Fruit fly (Drosophila melanogaster) whole organism, embryonic: ENCODE measurements around the gene CG11920.

Experiments used
- Atf3 ChIP-seq: fragments of 200-800 bp; sonication (Bioruptor generic); optimal IDR thresholded peaks from 3 replicates; lab custom pipeline; 2016; ENCODE audit warnings: missing biosample characterization, missing genetic modification characterization
- Bgb ChIP-seq: fragments of 200-800 bp; sonication (Bioruptor generic); IDR thresholded peaks from 2 replicates; pipeline ENCODE4 v1.3.6; 2022; ENCODE audit warnings: missing biosample characterization, missing genetic modification characterization; ENCODE audit not compliant: partially characterized antibody
- CG10565 ChIP-seq: fragments of 200-800 bp; sonication (Bioruptor generic); optimal IDR thresholded peaks from 3 replicates; lab custom pipeline; 2016; ENCODE audit warnings: missing biosample characterization, mild to moderate bottlenecking, missing genetic modification characterization
- CG10654 ChIP-seq: fragments of 200-800 bp; sonication (Bioruptor generic); optimal IDR thresholded peaks from 2 replicates; lab custom pipeline; 2016; ENCODE audit warnings: missing biosample characterization, missing genetic modification characterization
- CG12942 ChIP-seq: fragments of 200-800 bp; sonication (Bioruptor generic); optimal IDR thresholded peaks from 3 replicates; lab custom pipeline; 2016; ENCODE audit warnings: missing biosample characterization, missing genetic modification characterization
- CG17361 ChIP-seq: fragments of 200-800 bp; sonication (Bioruptor generic); IDR thresholded peaks from 3 replicates; pipeline ENCODE4 v1.3.6; 2022; ENCODE audit warnings: missing biosample characterization, missing genetic modification characterization
- CG2678 ChIP-seq: fragments of 200-800 bp; sonication (Bioruptor generic); optimal IDR thresholded peaks from 3 replicates; lab custom pipeline; 2019; ENCODE audit warnings: missing biosample characterization, mild to moderate bottlenecking, missing genetic modification characterization, moderate library complexity
- CG31365 ChIP-seq: fragments of 200-800 bp; sonication (Bioruptor generic); optimal IDR thresholded peaks from 2 replicates; lab custom pipeline; 2018; ENCODE audit warnings: missing biosample characterization, mild to moderate bottlenecking, missing genetic modification characterization
- CG32772 ChIP-seq: fragments of 200-800 bp; sonication (Bioruptor generic); IDR thresholded peaks from 2 replicates; pipeline ENCODE4 v1.3.6; 2022; ENCODE audit warnings: missing biosample characterization, missing genetic modification characterization
- CG3281 ChIP-seq: fragments of 200-800 bp; sonication (Bioruptor generic); optimal IDR thresholded peaks from 3 replicates; lab custom pipeline; 2017; ENCODE audit warnings: missing biosample characterization, mild to moderate bottlenecking, missing genetic modification characterization
- CG42726 ChIP-seq: fragments of 200-800 bp; sonication (Bioruptor generic); IDR thresholded peaks from 2 replicates; pipeline ENCODE4 v1.3.6; 2022; ENCODE audit warnings: missing biosample characterization, missing genetic modification characterization; ENCODE audit not compliant: partially characterized antibody
- CG6175 ChIP-seq: fragments of 200-800 bp; sonication (Bioruptor generic); IDR thresholded peaks from 3 replicates; pipeline ENCODE4 v1.3.6; 2022; ENCODE audit warnings: missing biosample characterization, missing genetic modification characterization
- CG6654 ChIP-seq: fragments of 200-800 bp; sonication (Bioruptor generic); optimal IDR thresholded peaks from 2 replicates; lab custom pipeline; 2017; ENCODE audit warnings: missing biosample characterization, mild to moderate bottlenecking, missing genetic modification characterization
- CG6683 ChIP-seq: fragments of 200-800 bp; sonication (Bioruptor generic); optimal IDR thresholded peaks from 2 replicates; lab custom pipeline; 2017; ENCODE audit warnings: missing biosample characterization, mild to moderate bottlenecking, missing genetic modification characterization, missing genetic modification reagents
- CG7372 ChIP-seq: fragments of 200-800 bp; sonication (Bioruptor generic); IDR thresholded peaks from 2 replicates; pipeline ENCODE4 v1.3.6; 2022; ENCODE audit warnings: missing biosample characterization, missing genetic modification characterization
- CG7987 ChIP-seq: fragments of 200-800 bp; sonication (Bioruptor generic); optimal IDR thresholded peaks from 2 replicates; lab custom pipeline; 2018; ENCODE audit warnings: missing biosample characterization, mild to moderate bottlenecking, missing genetic modification characterization, moderate library complexity
- CG9215 ChIP-seq: fragments of 200-800 bp; sonication (Bioruptor generic); IDR thresholded peaks from 2 replicates; pipeline ENCODE4 v1.3.6; 2022; ENCODE audit warnings: missing biosample characterization, missing genetic modification characterization
- CG9437 ChIP-seq: fragments of 200-800 bp; sonication (Bioruptor generic); optimal IDR thresholded peaks from 2 replicates; lab custom pipeline; 2018; ENCODE audit warnings: missing biosample characterization, mild to moderate bottlenecking, missing genetic modification characterization
- CHES-1-like ChIP-seq: fragments of 200-800 bp; sonication (Bioruptor generic); optimal IDR thresholded peaks from 2 replicates; lab custom pipeline; 2016; ENCODE audit warnings: missing biosample characterization, missing genetic modification characterization
- CrebB ChIP-seq: fragments of 200-800 bp; sonication (Bioruptor generic); optimal IDR thresholded peaks from 3 replicates; lab custom pipeline; 2018; ENCODE audit warnings: missing biosample characterization, mild to moderate bottlenecking, missing genetic modification characterization
- Deaf1 ChIP-seq: fragments of 200-800 bp; optimal IDR thresholded peaks from 3 replicates; lab custom pipeline; 2019; ENCODE audit warnings: missing biosample characterization, mild to moderate bottlenecking, missing genetic modification characterization, moderate library complexity
- Dek ChIP-seq: fragments of 200-800 bp; sonication (Bioruptor generic); optimal IDR thresholded peaks from 3 replicates; lab custom pipeline; 2019; ENCODE audit warnings: missing biosample characterization, mild to moderate bottlenecking, missing genetic modification characterization, moderate library complexity
- Drgx ChIP-seq: fragments of 200-800 bp; sonication (Bioruptor generic); IDR thresholded peaks from 2 replicates; pipeline ENCODE4 v1.3.6; 2022; ENCODE audit warnings: missing biosample characterization, missing genetic modification characterization
- ERR ChIP-seq: fragments of 200-800 bp; sonication (Bioruptor generic); optimal IDR thresholded peaks from 2 replicates; lab custom pipeline; 2016; ENCODE audit warnings: missing biosample characterization, missing genetic modification characterization
- H15 ChIP-seq: fragments of 200-800 bp; sonication (Bioruptor generic); IDR thresholded peaks from 3 replicates; pipeline ENCODE4 v1.3.6; 2022; ENCODE audit warnings: missing biosample characterization, missing genetic modification characterization
- Hmr ChIP-seq: fragments of 200-800 bp; sonication (Bioruptor generic); optimal IDR thresholded peaks from 3 replicates; lab custom pipeline; 2017; ENCODE audit warnings: mild to moderate bottlenecking, missing biosample characterization, missing genetic modification reagents, missing genetic modification characterization
- Hmx ChIP-seq: fragments of 200-800 bp; sonication (Bioruptor generic); optimal IDR thresholded peaks from 2 replicates; lab custom pipeline; 2016; ENCODE audit warnings: missing biosample characterization, missing genetic modification characterization
- Poxn ChIP-seq: fragments of 200-800 bp; sonication (Bioruptor generic); IDR thresholded peaks from 2 replicates; pipeline ENCODE4 v1.3.6; 2022; ENCODE audit warnings: missing biosample characterization, missing genetic modification characterization
- ac ChIP-seq: fragments of 200-800 bp; sonication (Bioruptor generic); optimal IDR thresholded peaks from 3 replicates; lab custom pipeline; 2017; ENCODE audit warnings: missing biosample characterization, mild to moderate bottlenecking, missing genetic modification characterization
- bbx ChIP-seq: fragments of 200-800 bp; sonication (Bioruptor generic); IDR thresholded peaks from 2 replicates; pipeline ENCODE4 v1.3.6; 2022; ENCODE audit warnings: missing biosample characterization, missing genetic modification characterization; ENCODE audit not compliant: partially characterized antibody
- br ChIP-seq: fragments of >200 bp; optimal IDR thresholded peaks from 2 replicates; lab custom pipeline; 2017
- eyg ChIP-seq: fragments of 200-800 bp; sonication (Bioruptor generic); optimal IDR thresholded peaks from 3 replicates; lab custom pipeline; 2016; ENCODE audit warnings: missing biosample characterization, missing genetic modification characterization
- gcm2 ChIP-seq: fragments of 200-800 bp; sonication (Bioruptor generic); optimal IDR thresholded peaks from 2 replicates; lab custom pipeline; 2016; ENCODE audit warnings: missing biosample characterization, missing genetic modification characterization
- grau ChIP-seq: fragments of 200-800 bp; optimal IDR thresholded peaks from 3 replicates; lab custom pipeline; 2019; ENCODE audit warnings: missing biosample characterization, mild to moderate bottlenecking, missing genetic modification characterization, moderate library complexity
- grn ChIP-seq: fragments of 200-800 bp; sonication (Bioruptor generic); optimal IDR thresholded peaks from 3 replicates; lab custom pipeline; 2017; ENCODE audit warnings: missing biosample characterization, missing genetic modification characterization
- hb ChIP-seq: fragments of 200-800 bp; sonication (Bioruptor generic); IDR thresholded peaks from 3 replicates; pipeline ENCODE4 v1.3.6; 2022; ENCODE audit warnings: missing biosample characterization, missing genetic modification characterization; ENCODE audit not compliant: partially characterized antibody
- kah ChIP-seq: fragments of 200-800 bp; sonication (Bioruptor generic); optimal IDR thresholded peaks from 2 replicates; lab custom pipeline; 2018; ENCODE audit warnings: missing biosample characterization, mild to moderate bottlenecking, missing genetic modification characterization
- lilli ChIP-seq: fragments of 200-800 bp; sonication (Bioruptor generic); optimal IDR thresholded peaks from 3 replicates; lab custom pipeline; 2016; ENCODE audit warnings: missing biosample characterization, missing genetic modification characterization
- lola ChIP-seq, 3 experiments: fragments of >200 bp in 2 of 3; fragments of 200-800 bp in 1 of 3; sonication (Bioruptor generic) in 1 of 3; optimal IDR thresholded peaks; 2 replicates each; lab custom pipeline; 2017 to 2019; ENCODE audit warnings: missing biosample characterization in 3 of 3, missing genetic modification characterization in 3 of 3, mild to moderate bottlenecking in 1 of 3, moderate library complexity in 1 of 3
- mam ChIP-seq: fragments of 200-800 bp; sonication (Bioruptor generic); optimal IDR thresholded peaks from 3 replicates; lab custom pipeline; 2016; ENCODE audit warnings: missing biosample characterization, missing genetic modification characterization
- pho ChIP-seq: fragments of 200-800 bp; sonication (Bioruptor generic); optimal IDR thresholded peaks from 2 replicates; lab custom pipeline; 2016; ENCODE audit warnings: missing biosample characterization, missing genetic modification characterization
- repo ChIP-seq: fragments of 200-800 bp; sonication (Bioruptor generic); optimal IDR thresholded peaks from 2 replicates; lab custom pipeline; 2016; ENCODE audit warnings: missing biosample characterization, missing genetic modification characterization
- sim ChIP-seq: fragments of 200-800 bp; sonication (Bioruptor generic); IDR thresholded peaks from 2 replicates; pipeline ENCODE4 v1.3.6; 2022; ENCODE audit warnings: missing biosample characterization, missing genetic modification characterization
- sisA ChIP-seq: fragments of 200-800 bp; sonication (Bioruptor generic); IDR thresholded peaks from 2 replicates; pipeline ENCODE4 v1.3.6; 2022; ENCODE audit warnings: missing biosample characterization, missing genetic modification characterization
- sqz ChIP-seq: fragments of 200-800 bp; sonication (Bioruptor generic); optimal IDR thresholded peaks from 3 replicates; lab custom pipeline; 2018; ENCODE audit warnings: missing biosample characterization, mild to moderate bottlenecking, missing genetic modification characterization
- ssp ChIP-seq: fragments of 200-800 bp; sonication (Bioruptor generic); IDR thresholded peaks from 2 replicates; pipeline ENCODE4 v1.3.6; 2022; ENCODE audit warnings: missing biosample characterization, missing genetic modification characterization
- tgo ChIP-seq: fragments of 200-800 bp; sonication (Bioruptor generic); IDR thresholded peaks from 3 replicates; pipeline ENCODE4 v1.3.6; 2022; ENCODE audit warnings: missing biosample characterization, missing genetic modification characterization
- tio ChIP-seq: fragments of 200-800 bp; sonication (Bioruptor generic); optimal IDR thresholded peaks from 2 replicates; lab custom pipeline; 2017; ENCODE audit warnings: missing biosample characterization, missing genetic modification characterization, inconsistent platforms
- tna ChIP-seq: fragments of 200-800 bp; sonication (Bioruptor generic); IDR thresholded peaks from 2 replicates; pipeline ENCODE4 v1.3.6; 2022; ENCODE audit warnings: missing biosample characterization, missing genetic modification characterization; ENCODE audit not compliant: partially characterized antibody
- tup ChIP-seq: fragments of 200-800 bp; sonication (Bioruptor generic); optimal IDR thresholded peaks from 2 replicates; lab custom pipeline; 2016; ENCODE audit warnings: missing biosample characterization, mild to moderate bottlenecking, missing genetic modification characterization, moderate library complexity
- usp ChIP-seq: fragments of >200 bp; optimal IDR thresholded peaks from 2 replicates; lab custom pipeline; 2017; ENCODE audit warnings: missing biosample characterization, missing genetic modification characterization
- zf30C ChIP-seq: fragments of 200-800 bp; sonication (Bioruptor generic); optimal IDR thresholded peaks from 3 replicates; lab custom pipeline; 2018; ENCODE audit warnings: missing biosample characterization, mild to moderate bottlenecking, missing genetic modification characterization

Gene CG11920

DNA sequence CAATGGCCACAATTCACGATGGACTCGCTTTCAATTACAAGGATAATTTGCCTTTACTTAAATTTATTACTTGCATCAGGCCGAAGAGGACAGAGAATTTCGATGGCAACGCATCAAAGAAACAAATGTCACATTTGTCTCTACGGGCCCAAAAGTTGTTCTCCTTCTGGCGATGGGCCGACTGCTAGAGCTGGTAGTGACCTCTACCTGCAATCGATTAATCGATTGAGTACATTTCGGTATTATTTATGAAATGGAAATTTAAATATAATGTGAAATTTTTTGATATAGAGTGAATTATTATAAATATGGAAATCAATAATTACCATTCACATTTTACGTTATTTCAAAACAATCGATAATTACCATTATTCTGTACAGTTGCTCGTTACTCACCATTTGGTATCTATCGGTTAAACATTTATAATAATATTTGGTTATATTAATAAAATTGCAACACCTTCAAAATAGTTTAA lies 48.1 kb downstream of the CG11920 start, which contains the start of the genes CG31510 and TTLL5 (continued):
- no peak for TF ChIP-seq Atf3
- no peak for TF ChIP-seq pho (GFP tag; lab: Kevin White, UChicago)
- no peak for TF ChIP-seq sqz (GFP tag; lab: Kevin White, UChicago)
- peak; percentile 60 for TF ChIP-seq bbx
- TF ChIP-seq Deaf1 (tag; lab: Kevin White, UChicago), result no peak
- no peak for TF ChIP-seq CG3281 (GFP tag; lab: Kevin White, UChicago)
- no peak for TF ChIP-seq Dek (tag; lab: Kevin White, UChicago)
- TF ChIP-seq Hmr, result no peak
- TF ChIP-seq hb (GFP tag; lab: Robert Waterston, UW), result no peak; the same call in none of the 3 replicates
- no peak for TF ChIP-seq CG2678 (tag; lab: Kevin White, UChicago)
- TF ChIP-seq ERR (GFP tag; lab: Kevin White, UChicago), result no peak
- no peak for TF ChIP-seq usp (GFP tag; lab: Kevin White, UChicago)
- no peak for TF ChIP-seq eyg
- peak; percentile 15; the same call in 1 of the 2 replicates for TF ChIP-seq tna (GFP tag; lab: Robert Waterston, UW)
- no peak for TF ChIP-seq CG10654
- no peak for TF ChIP-seq CG10565 (GFP tag; lab: Kevin White, UChicago)
- TF ChIP-seq CG7372 (GFP tag; lab: Robert Waterston, UW), result no peak
- no peak for TF ChIP-seq kah
- peak; percentile 27 for TF ChIP-seq mam (GFP tag; lab: Kevin White, UChicago)
- no peak for TF ChIP-seq Drgx (GFP tag; lab: Robert Waterston, UW)
- no peak for TF ChIP-seq CG9437
- peak; percentile 48; the same call in 1 of the 2 replicates for TF ChIP-seq CG42726 (GFP tag; lab: Robert Waterston, UW)
- TF ChIP-seq br (lab: Kevin White, UChicago), result no peak
- no peak for TF ChIP-seq zf30C (GFP tag; lab: Kevin White, UChicago)
- TF ChIP-seq sisA, result no peak
- peak; percentile 9 for TF ChIP-seq CrebB (tag; lab: Kevin White, UChicago)
- TF ChIP-seq CG12942, result no peak
- TF ChIP-seq sim (GFP tag; lab: Robert Waterston, UW), result no peak
- TF ChIP-seq grau (tag; lab: Kevin White, UChicago), result no peak
- TF ChIP-seq ac (GFP tag; lab: Kevin White, UChicago), result no peak
- TF ChIP-seq Poxn (GFP tag; lab: Robert Waterston, UW), result no peak
- no peak for TF ChIP-seq CG7987 (GFP tag; lab: Kevin White, UChicago)
- TF ChIP-seq CG6683 (GFP tag; lab: Kevin White, UChicago), result no peak
- TF ChIP-seq CG9215 (GFP tag; lab: Robert Waterston, UW), result no peak
- TF ChIP-seq tup (GFP tag; lab: Kevin White, UChicago), result no peak
- no peak for TF ChIP-seq repo (GFP tag; lab: Kevin White, UChicago)
- no peak for TF ChIP-seq Hmx (GFP tag; lab: Kevin White, UChicago)
- TF ChIP-seq Bgb (GFP tag; lab: Robert Waterston, UW), result peak; percentile 66
- TF ChIP-seq lilli (GFP tag; lab: Kevin White, UChicago), result peak; percentile 15
- TF ChIP-seq tgo (GFP tag; lab: Robert Waterston, UW), result no peak
- TF ChIP-seq tio (GFP tag; lab: Kevin White, UChicago), result no peak
- peak; percentile 13 for TF ChIP-seq CHES-1-like (GFP tag; lab: Kevin White, UChicago)
- peak in 1 of 3 experiments; percentile 18 for TF ChIP-seq lola (GFP tag; optimal IDR thresholded peaks at IDR 0.05; lab: Kevin White, UChicago)
- TF ChIP-seq CG31365 (tag; lab: Kevin White, UChicago), result no peak
- TF ChIP-seq CG32772 (GFP tag; lab: Robert Waterston, UW), result no peak
- TF ChIP-seq CG6175 (GFP tag; lab: Robert Waterston, UW), result no peak
- no peak for TF ChIP-seq grn (GFP tag; lab: Kevin White, UChicago)
- no peak for TF ChIP-seq CG6654 (GFP tag; lab: Kevin White, UChicago)
- TF ChIP-seq gcm2 (GFP tag; lab: Kevin White, UChicago), result no peak
- no peak for TF ChIP-seq H15
- no peak for TF ChIP-seq ssp (GFP tag; lab: Robert Waterston, UW)
- TF ChIP-seq CG17361 (GFP tag; lab: Robert Waterston, UW), result no peak
